Fruit fly (Drosophila melanogaster) whole organism, embryonic: ENCODE measurements around the gene Arl8.

ENCODE experiments used
- CG10147 ChIP-seq: fragments of 200-800 bp; sonication (Bioruptor generic); optimal IDR thresholded peaks from 2 replicates; lab custom pipeline; 2019; ENCODE audit warnings: missing biosample characterization, mild to moderate bottlenecking, missing genetic modification characterization, moderate library complexity
- CG10431 ChIP-seq: fragments of 200-800 bp; sonication (Bioruptor generic); optimal IDR thresholded peaks from 3 replicates; lab custom pipeline; 2018; ENCODE audit warnings: missing biosample characterization, mild to moderate bottlenecking, missing genetic modification characterization
- CG10462 ChIP-seq: fragments of 200-800 bp; sonication (Bioruptor generic); optimal IDR thresholded peaks from 2 replicates; lab custom pipeline; 2016; ENCODE audit warnings: missing biosample characterization, missing genetic modification characterization
- CG10654 ChIP-seq: fragments of 200-800 bp; sonication (Bioruptor generic); optimal IDR thresholded peaks from 2 replicates; lab custom pipeline; 2016; ENCODE audit warnings: missing biosample characterization, missing genetic modification characterization
- CG11398 ChIP-seq: fragments of 200-800 bp; sonication (Bioruptor generic); optimal IDR thresholded peaks from 2 replicates; lab custom pipeline; 2016; ENCODE audit warnings: missing biosample characterization, missing genetic modification characterization
- CG12219 ChIP-seq: fragments of 200-800 bp; sonication (Bioruptor generic); optimal IDR thresholded peaks from 3 replicates; lab custom pipeline; 2018; ENCODE audit warnings: missing biosample characterization, mild to moderate bottlenecking, missing genetic modification characterization
- CG14860 ChIP-seq: fragments of 200-800 bp; sonication (Bioruptor generic); IDR thresholded peaks from 3 replicates; pipeline ENCODE4 v1.3.6; 2022; ENCODE audit warnings: missing biosample characterization, missing genetic modification characterization; ENCODE audit not compliant: partially characterized antibody
- CG15269 ChIP-seq: fragments of 200-800 bp; sonication (Bioruptor generic); optimal IDR thresholded peaks from 2 replicates; lab custom pipeline; 2018; ENCODE audit warnings: missing biosample characterization, mild to moderate bottlenecking, missing genetic modification characterization, moderate library complexity
- CG17385 ChIP-seq: fragments of 200-800 bp; sonication (Bioruptor generic); optimal IDR thresholded peaks from 3 replicates; lab custom pipeline; 2018; ENCODE audit warnings: missing biosample characterization, mild to moderate bottlenecking, missing genetic modification characterization
- CG17912 ChIP-seq: fragments of 200-800 bp; sonication (Bioruptor generic); optimal IDR thresholded peaks from 2 replicates; lab custom pipeline; 2018; ENCODE audit warnings: missing biosample characterization, mild to moderate bottlenecking, missing genetic modification characterization
- CG1832 ChIP-seq: fragments of 200-800 bp; sonication (Bioruptor generic); optimal IDR thresholded peaks from 2 replicates; lab custom pipeline; 2017; ENCODE audit warnings: missing biosample characterization, mild to moderate bottlenecking, missing genetic modification characterization, inconsistent platforms
- CG18599 ChIP-seq: fragments of 200-800 bp; sonication (Bioruptor generic); optimal IDR thresholded peaks from 3 replicates; lab custom pipeline; 2017; ENCODE audit warnings: missing biosample characterization, missing genetic modification characterization, mild to moderate bottlenecking, moderate library complexity, missing genetic modification reagents
- CG18619 ChIP-seq: fragments of 200-800 bp; sonication (Bioruptor generic); optimal IDR thresholded peaks from 3 replicates; lab custom pipeline; 2017; ENCODE audit warnings: missing biosample characterization, mild to moderate bottlenecking, missing genetic modification characterization
- CG2129 ChIP-seq: fragments of 200-800 bp; sonication (Bioruptor generic); IDR thresholded peaks from 2 replicates; pipeline ENCODE4 v1.3.6; 2022; ENCODE audit warnings: missing biosample characterization, missing genetic modification characterization; ENCODE audit not compliant: partially characterized antibody
- CG30431 ChIP-seq: fragments of 200-800 bp; sonication (Bioruptor generic); optimal IDR thresholded peaks from 2 replicates; lab custom pipeline; 2017; ENCODE audit warnings: missing biosample characterization, missing genetic modification characterization
- CG31365 ChIP-seq: fragments of 200-800 bp; sonication (Bioruptor generic); optimal IDR thresholded peaks from 2 replicates; lab custom pipeline; 2018; ENCODE audit warnings: missing biosample characterization, mild to moderate bottlenecking, missing genetic modification characterization
- CG34376 ChIP-seq: fragments of 200-800 bp; sonication (Bioruptor generic); optimal IDR thresholded peaks from 2 replicates; lab custom pipeline; 2018; ENCODE audit warnings: missing biosample characterization, mild to moderate bottlenecking, missing genetic modification characterization
- CG4282 ChIP-seq: fragments of 200-800 bp; sonication (Bioruptor generic); optimal IDR thresholded peaks from 2 replicates; lab custom pipeline; 2016; ENCODE audit warnings: missing biosample characterization, missing genetic modification characterization
- CG4360 ChIP-seq: fragments of 200-800 bp; sonication (Bioruptor generic); IDR thresholded peaks from 2 replicates; pipeline ENCODE4 v1.3.6; 2022; ENCODE audit warnings: missing biosample characterization, missing genetic modification characterization
- CG5953 ChIP-seq: fragments of 200-800 bp; sonication (Bioruptor generic); IDR thresholded peaks from 2 replicates; pipeline ENCODE4 v1.3.6; 2022; ENCODE audit warnings: missing biosample characterization, missing genetic modification characterization
- CG6689 ChIP-seq: fragments of 200-800 bp; sonication (Bioruptor generic); IDR thresholded peaks from 2 replicates; pipeline ENCODE4 v1.3.6; 2022; ENCODE audit warnings: missing biosample characterization, missing genetic modification characterization
- CG6765 ChIP-seq: fragments of 200-800 bp; sonication (Bioruptor generic); optimal IDR thresholded peaks from 3 replicates; lab custom pipeline; 2017; ENCODE audit warnings: missing biosample characterization, mild to moderate bottlenecking, missing genetic modification characterization
- CG6854 ChIP-seq: fragments of 200-800 bp; sonication (Bioruptor generic); optimal IDR thresholded peaks from 3 replicates; lab custom pipeline; 2017; ENCODE audit warnings: missing biosample characterization, mild to moderate bottlenecking, missing genetic modification characterization
- CG7372 ChIP-seq: fragments of 200-800 bp; sonication (Bioruptor generic); IDR thresholded peaks from 2 replicates; pipeline ENCODE4 v1.3.6; 2022; ENCODE audit warnings: missing biosample characterization, missing genetic modification characterization
- CG7745 ChIP-seq: fragments of 200-800 bp; sonication (Bioruptor generic); optimal IDR thresholded peaks from 2 replicates; lab custom pipeline; 2018; ENCODE audit warnings: missing biosample characterization, mild to moderate bottlenecking, missing genetic modification characterization, moderate library complexity
- CG7839 ChIP-seq: fragments of 200-800 bp; sonication (Bioruptor generic); optimal IDR thresholded peaks from 3 replicates; lab custom pipeline; 2018; ENCODE audit warnings: missing biosample characterization, mild to moderate bottlenecking, missing genetic modification characterization, moderate library complexity
- E2f1 ChIP-seq: fragments of 200-800 bp; sonication (Bioruptor generic); IDR thresholded peaks from 2 replicates; pipeline ENCODE4 v1.3.6; 2022; ENCODE audit warnings: missing biosample characterization, missing genetic modification characterization
- Gug ChIP-seq: fragments of 200-800 bp; sonication (Bioruptor generic); IDR thresholded peaks from 4 replicates; pipeline ENCODE4 v1.3.6; 2022; ENCODE audit warnings: missing biosample characterization, missing genetic modification characterization
- HmgD ChIP-seq: fragments of 200-800 bp; sonication (Bioruptor generic); optimal IDR thresholded peaks from 3 replicates; lab custom pipeline; 2016; ENCODE audit warnings: missing biosample characterization, missing genetic modification characterization
- Hmx ChIP-seq: fragments of 200-800 bp; sonication (Bioruptor generic); optimal IDR thresholded peaks from 2 replicates; lab custom pipeline; 2016; ENCODE audit warnings: missing biosample characterization, missing genetic modification characterization
- Oaz ChIP-seq: fragments of 200-800 bp; sonication (Bioruptor generic); IDR thresholded peaks from 2 replicates; pipeline ENCODE4 v1.3.6; 2022; ENCODE audit warnings: missing biosample characterization, missing genetic modification characterization
- Rfx ChIP-seq: fragments of 200-800 bp; sonication (Bioruptor generic); IDR thresholded peaks from 2 replicates; pipeline ENCODE4 v1.3.6; 2022; ENCODE audit warnings: missing biosample characterization, missing genetic modification characterization
- YL-1 ChIP-seq: fragments of 200-800 bp; sonication (Bioruptor generic); optimal IDR thresholded peaks from 3 replicates; lab custom pipeline; 2017; ENCODE audit warnings: missing biosample characterization, mild to moderate bottlenecking, missing genetic modification characterization
- ato ChIP-seq: fragments of 200-800 bp; sonication (Bioruptor generic); IDR thresholded peaks from 2 replicates; pipeline ENCODE4 v1.3.6; 2022; ENCODE audit warnings: missing biosample characterization, missing genetic modification characterization; ENCODE audit not compliant: partially characterized antibody
- chinmo ChIP-seq: fragments of 200-800 bp; sonication (Bioruptor generic); IDR thresholded peaks from 4 replicates; pipeline ENCODE4 v1.3.6; 2022; ENCODE audit warnings: missing biosample characterization, missing genetic modification characterization; ENCODE audit not compliant: partially characterized antibody
- ci ChIP-seq: fragments of 200-800 bp; sonication (Bioruptor generic); IDR thresholded peaks from 3 replicates; pipeline ENCODE4 v1.3.6; 2022; ENCODE audit warnings: missing biosample characterization, missing genetic modification characterization
- dysf ChIP-seq: fragments of 200-800 bp; sonication (Bioruptor generic); IDR thresholded peaks from 3 replicates; pipeline ENCODE4 v1.3.6; 2022; ENCODE audit warnings: missing biosample characterization, missing genetic modification characterization
- en ChIP-seq: fragments of 200-800 bp; sonication (Bioruptor generic); optimal IDR thresholded peaks from 2 replicates; lab custom pipeline; 2016; ENCODE audit warnings: missing biosample characterization, missing genetic modification characterization
- ewg ChIP-seq: fragments of 200-800 bp; sonication (Bioruptor generic); optimal IDR thresholded peaks from 3 replicates; lab custom pipeline; 2017; ENCODE audit warnings: mild to moderate bottlenecking, missing biosample characterization, missing genetic modification reagents, missing genetic modification characterization
- eyg ChIP-seq: fragments of 200-800 bp; sonication (Bioruptor generic); optimal IDR thresholded peaks from 3 replicates; lab custom pipeline; 2016; ENCODE audit warnings: missing biosample characterization, missing genetic modification characterization
- ftz-f1 ChIP-seq: fragments of 200-800 bp; sonication (Bioruptor generic); optimal IDR thresholded peaks from 2 replicates; lab custom pipeline; 2016; ENCODE audit warnings: missing biosample characterization, missing genetic modification characterization
- hbn ChIP-seq: fragments of 200-800 bp; sonication (Bioruptor generic); IDR thresholded peaks from 2 replicates; pipeline ENCODE4 v1.3.6; 2022; ENCODE audit warnings: missing biosample characterization, missing genetic modification characterization; ENCODE audit not compliant: partially characterized antibody
- knrl ChIP-seq: fragments of 200-800 bp; sonication (Bioruptor generic); IDR thresholded peaks from 3 replicates; pipeline ENCODE4 v1.3.6; 2022; ENCODE audit warnings: missing biosample characterization, missing genetic modification characterization; ENCODE audit not compliant: partially characterized antibody
- nmo ChIP-seq: fragments of 200-800 bp; sonication (Bioruptor generic); optimal IDR thresholded peaks from 2 replicates; lab custom pipeline; 2018; ENCODE audit warnings: missing biosample characterization, mild to moderate bottlenecking, missing genetic modification characterization, moderate library complexity
- repo ChIP-seq: fragments of 200-800 bp; sonication (Bioruptor generic); optimal IDR thresholded peaks from 2 replicates; lab custom pipeline; 2016; ENCODE audit warnings: missing biosample characterization, missing genetic modification characterization
- sens ChIP-seq: fragments of 200-800 bp; sonication (Bioruptor generic); peaks from one replicate; lab custom pipeline; 2016; ENCODE audit warnings: missing biosample characterization, missing genetic modification characterization
- slbo ChIP-seq: fragments of 200-800 bp; sonication (Bioruptor generic); IDR thresholded peaks from 2 replicates; pipeline ENCODE4 v1.3.6; 2022; ENCODE audit warnings: missing biosample characterization, missing genetic modification characterization
- stwl ChIP-seq: fragments of 200-800 bp; sonication (Bioruptor generic); optimal IDR thresholded peaks from 3 replicates; lab custom pipeline; 2018; ENCODE audit warnings: missing biosample characterization, mild to moderate bottlenecking, missing genetic modification characterization, moderate library complexity
- vfl ChIP-seq: fragments of 200-800 bp; sonication (Bioruptor generic); optimal IDR thresholded peaks from 2 replicates; lab custom pipeline; 2016; ENCODE audit warnings: missing biosample characterization, missing genetic modification characterization
- zf30C ChIP-seq: fragments of 200-800 bp; sonication (Bioruptor generic); optimal IDR thresholded peaks from 3 replicates; lab custom pipeline; 2018; ENCODE audit warnings: missing biosample characterization, mild to moderate bottlenecking, missing genetic modification characterization

The Arl8 gene

dm6 chr3R:8115205-8115604 is 11.2 kb upstream of the Arl8 start (continued):
- TF ChIP-seq CG4282 (no peak), CG18599 (GFP tag; lab: Kevin White, UChicago) (peak; percentile 85), CG7839 (tag; lab: Kevin White, UChicago) (no peak), CG7372 (no peak), HmgD (GFP tag; lab: Kevin White, UChicago) (no peak), CG18619 (GFP tag; lab: Kevin White, UChicago) (peak; percentile 46), CG15269 (tag; lab: Kevin White, UChicago) (peak; percentile 2), CG12219 (GFP tag; lab: Kevin White, UChicago) (peak; percentile 7), CG10147 (GFP tag; lab: Kevin White, UChicago) (no peak), CG17385 (GFP tag; lab: Kevin White, UChicago) (peak; percentile 29), CG5953 (GFP tag; lab: Robert Waterston, UW) (no peak), CG30431 (GFP tag; lab: Kevin White, UChicago) (no peak), zf30C (GFP tag; lab: Kevin White, UChicago) (no peak), CG31365 (peak; percentile 33), CG4360 (no peak), ftz-f1 (GFP tag; lab: Kevin White, UChicago) (no peak), eyg (no peak), vfl (GFP tag; lab: Kevin White, UChicago) (no peak), CG17912 (peak; percentile 21), CG2129 (GFP tag; lab: Robert Waterston, UW) (no peak), CG6689 (GFP tag; lab: Robert Waterston, UW) (no peak), CG11398 (no peak), repo (no peak), nmo (GFP tag; lab: Kevin White, UChicago) (no peak), Oaz (GFP tag; lab: Robert Waterston, UW) (no peak), Hmx (GFP tag; lab: Kevin White, UChicago) (no peak), CG6854 (peak; percentile 57), chinmo (GFP tag; lab: Robert Waterston, UW) (no peak), knrl (GFP tag; lab: Robert Waterston, UW) (no peak), sens (GFP tag; lab: Kevin White, UChicago) (peak; percentile 75), Gug (GFP tag; lab: Robert Waterston, UW) (no peak)

dm6 chr3R:8115951-8116611 is 10.3 kb upstream of the Arl8 start:
- TF ChIP-seq CG5953 (GFP tag; lab: Robert Waterston, UW) (no peak), en (GFP tag; lab: Kevin White, UChicago) (no peak), Rfx (no peak), CG10654 (GFP tag; lab: Kevin White, UChicago) (no peak), CG1832 (GFP tag; lab: Kevin White, UChicago) (peak; percentile 16), CG7745 (tag; lab: Kevin White, UChicago) (no peak), ci (peak; percentile 47; the same call in 1 of the 3 replicates), E2f1 (GFP tag; lab: Robert Waterston, UW) (no peak), ato (no peak), CG10431 (GFP tag; lab: Kevin White, UChicago) (no peak), slbo (0 out of 2 replicates have a peak, but pooled peaks have one; percentile 17), dysf (no peak), HmgD (GFP tag; lab: Kevin White, UChicago) (no peak), knrl (GFP tag; lab: Robert Waterston, UW) (no peak), repo (no peak), CG14860 (no peak), YL-1 (GFP tag; lab: Kevin White, UChicago) (no peak), CG6765 (GFP tag; lab: Kevin White, UChicago) (no peak), ewg (GFP tag; lab: Kevin White, UChicago) (peak; percentile 27), stwl (tag; lab: Kevin White, UChicago) (no peak), hbn (GFP tag; lab: Robert Waterston, UW) (no peak), CG10462 (GFP tag; lab: Kevin White, UChicago) (no peak), CG34376 (GFP tag; lab: Kevin White, UChicago) (no peak)
